Fruit fly (Drosophila melanogaster) whole organism, embryonic: ENCODE data around the gene Lrr47.
A peak's percentile ranks its signal among the peaks of the same experiment; 100 is the strongest.

Experiments
- B-H2 ChIP-seq: fragments of 200-800 bp; sonication (Bioruptor generic); optimal IDR thresholded peaks from 2 replicates; lab custom pipeline; 2018; ENCODE audit warnings: missing biosample characterization, mild to moderate bottlenecking, missing genetic modification characterization
- BtbVII ChIP-seq: fragments of 200-800 bp; sonication (Bioruptor generic); optimal IDR thresholded peaks from 3 replicates; lab custom pipeline; 2017; ENCODE audit warnings: missing biosample characterization, mild to moderate bottlenecking, missing genetic modification characterization
- CG16779 ChIP-seq: fragments of 200-800 bp; sonication (Bioruptor generic); IDR thresholded peaks from 2 replicates; pipeline ENCODE4 v1.3.6; 2022; ENCODE audit warnings: missing biosample characterization, missing genetic modification characterization
- CG17568 ChIP-seq: fragments of 200-800 bp; sonication (Bioruptor generic); optimal IDR thresholded peaks from 2 replicates; lab custom pipeline; 2018; ENCODE audit warnings: missing biosample characterization, mild to moderate bottlenecking, missing genetic modification characterization, moderate library complexity
- CG2199 ChIP-seq: fragments of 200-800 bp; sonication (Bioruptor generic); IDR thresholded peaks from 3 replicates; pipeline ENCODE4 v1.3.6; 2022; ENCODE audit warnings: missing biosample characterization, missing genetic modification characterization
- CG2712 ChIP-seq: fragments of 200-800 bp; optimal IDR thresholded peaks from 3 replicates; lab custom pipeline; 2019; ENCODE audit warnings: missing biosample characterization, mild to moderate bottlenecking, missing genetic modification characterization, moderate library complexity
- CG2875 ChIP-seq: fragments of 200-800 bp; sonication (Bioruptor generic); optimal IDR thresholded peaks from 2 replicates; lab custom pipeline; 2017; ENCODE audit warnings: missing biosample characterization, mild to moderate bottlenecking, missing genetic modification characterization, missing genetic modification reagents
- CG2889 ChIP-seq: fragments of 200-800 bp; sonication (Bioruptor generic); IDR thresholded peaks from 3 replicates; pipeline ENCODE4 v1.3.6; 2022; ENCODE audit warnings: missing biosample characterization, missing genetic modification characterization
- CG31224 ChIP-seq: fragments of 200-800 bp; sonication (Bioruptor generic); IDR thresholded peaks from 2 replicates; pipeline ENCODE4 v1.3.6; 2022; ENCODE audit warnings: missing biosample characterization, missing genetic modification characterization
- CG34376 ChIP-seq: fragments of 200-800 bp; sonication (Bioruptor generic); optimal IDR thresholded peaks from 2 replicates; lab custom pipeline; 2018; ENCODE audit warnings: missing biosample characterization, mild to moderate bottlenecking, missing genetic modification characterization
- CG4360 ChIP-seq: fragments of 200-800 bp; sonication (Bioruptor generic); IDR thresholded peaks from 2 replicates; pipeline ENCODE4 v1.3.6; 2022; ENCODE audit warnings: missing biosample characterization, missing genetic modification characterization
- CG6791 ChIP-seq: fragments of 200-800 bp; sonication (Bioruptor generic); IDR thresholded peaks from 3 replicates; pipeline ENCODE4 v1.3.6; 2022; ENCODE audit warnings: missing biosample characterization, missing genetic modification characterization; ENCODE audit not compliant: partially characterized antibody
- CG6854 ChIP-seq: fragments of 200-800 bp; sonication (Bioruptor generic); optimal IDR thresholded peaks from 3 replicates; lab custom pipeline; 2017; ENCODE audit warnings: missing biosample characterization, mild to moderate bottlenecking, missing genetic modification characterization
- CG8290 ChIP-seq, 3 experiments: fragments of 200-800 bp; sonication (Bioruptor generic); optimal IDR thresholded peaks; 2 replicates each; lab custom pipeline; 2016 to 2019; ENCODE audit warnings: missing biosample characterization in 3 of 3, missing genetic modification characterization in 3 of 3, mild to moderate bottlenecking in 2 of 3, moderate library complexity in 1 of 3
- CG9215 ChIP-seq: fragments of 200-800 bp; sonication (Bioruptor generic); IDR thresholded peaks from 2 replicates; pipeline ENCODE4 v1.3.6; 2022; ENCODE audit warnings: missing biosample characterization, missing genetic modification characterization
- D19A ChIP-seq: fragments of 200-800 bp; optimal IDR thresholded peaks from 3 replicates; lab custom pipeline; 2019; ENCODE audit warnings: missing biosample characterization, mild to moderate bottlenecking, missing genetic modification characterization, moderate library complexity
- Deaf1 ChIP-seq: fragments of 200-800 bp; optimal IDR thresholded peaks from 3 replicates; lab custom pipeline; 2019; ENCODE audit warnings: missing biosample characterization, mild to moderate bottlenecking, missing genetic modification characterization, moderate library complexity
- GATAe ChIP-seq: fragments of 200-800 bp; sonication (Bioruptor generic); conservative IDR thresholded peaks from 2 replicates; pipeline ENCODE4 v1.3.6; 2022; ENCODE audit warnings: missing biosample characterization, missing genetic modification characterization
- Med ChIP-seq: fragments of 200-800 bp; sonication (Bioruptor generic); peaks from one replicate; lab custom pipeline; 2016; ENCODE audit warnings: missing biosample characterization, missing genetic modification characterization, mild to moderate bottlenecking, inconsistent platforms, moderate library complexity
- Myb ChIP-seq: fragments of 200-800 bp; sonication (Bioruptor generic); optimal IDR thresholded peaks from 2 replicates; lab custom pipeline; 2016; ENCODE audit warnings: missing biosample characterization, missing genetic modification characterization
- Nf-YA ChIP-seq: fragments of 200-800 bp; sonication (Bioruptor generic); IDR thresholded peaks from 2 replicates; pipeline ENCODE4 v1.3.6; 2022; ENCODE audit warnings: missing biosample characterization, missing genetic modification characterization
- Pdp1 ChIP-seq, 2 experiments: fragments of 200-800 bp; sonication (Bioruptor generic); optimal IDR thresholded peaks; 3 replicates each; lab custom pipeline; 2016; ENCODE audit warnings: missing biosample characterization in 2 of 2, missing genetic modification characterization in 2 of 2, mild to moderate bottlenecking in 1 of 2, moderate library complexity in 1 of 2
- amos ChIP-seq: fragments of 200-800 bp; sonication (Bioruptor generic); IDR thresholded peaks from 2 replicates; pipeline ENCODE4 v1.3.6; 2022; ENCODE audit warnings: missing biosample characterization, missing genetic modification characterization; ENCODE audit not compliant: partially characterized antibody
- br ChIP-seq: fragments of >200 bp; optimal IDR thresholded peaks from 2 replicates; lab custom pipeline; 2017
- chinmo ChIP-seq: fragments of 200-800 bp; sonication (Bioruptor generic); IDR thresholded peaks from 4 replicates; pipeline ENCODE4 v1.3.6; 2022; ENCODE audit warnings: missing biosample characterization, missing genetic modification characterization; ENCODE audit not compliant: partially characterized antibody
- crol ChIP-seq: fragments of 200-800 bp; sonication (Bioruptor generic); IDR thresholded peaks from 2 replicates; pipeline ENCODE4 v1.3.6; 2022; ENCODE audit warnings: missing biosample characterization, missing genetic modification characterization
- eve ChIP-seq, 2 experiments: fragments of >200 bp; optimal IDR thresholded peaks; 2 replicates each; lab custom pipeline; 2017; ENCODE audit warnings: missing biosample characterization in 2 of 2, missing genetic modification characterization in 2 of 2
- exex ChIP-seq: fragments of 200-800 bp; sonication (Bioruptor generic); optimal IDR thresholded peaks from 4 replicates; lab custom pipeline; 2018; ENCODE audit warnings: missing biosample characterization, mild to moderate bottlenecking, missing genetic modification characterization, moderate library complexity
- jing ChIP-seq: fragments of 200-800 bp; sonication (Bioruptor generic); optimal IDR thresholded peaks from 2 replicates; lab custom pipeline; 2018; ENCODE audit warnings: missing biosample characterization, mild to moderate bottlenecking, missing genetic modification characterization
- lab ChIP-seq: fragments of 200-800 bp; sonication (Bioruptor generic); optimal IDR thresholded peaks from 3 replicates; lab custom pipeline; 2017; ENCODE audit warnings: missing biosample characterization, missing genetic modification characterization, mild to moderate bottlenecking, moderate library complexity, missing genetic modification reagents
- lola ChIP-seq, 3 experiments: fragments of >200 bp in 2 of 3; fragments of 200-800 bp in 1 of 3; sonication (Bioruptor generic) in 1 of 3; optimal IDR thresholded peaks; 2 replicates each; lab custom pipeline; 2017 to 2019; ENCODE audit warnings: missing biosample characterization in 3 of 3, missing genetic modification characterization in 3 of 3, mild to moderate bottlenecking in 1 of 3, moderate library complexity in 1 of 3
- mirr ChIP-seq: fragments of 200-800 bp; sonication (Bioruptor generic); optimal IDR thresholded peaks from 3 replicates; lab custom pipeline; 2018; ENCODE audit warnings: missing biosample characterization, mild to moderate bottlenecking, missing genetic modification characterization
- onecut ChIP-seq: fragments of 200-800 bp; sonication (Bioruptor generic); IDR thresholded peaks from 2 replicates; pipeline ENCODE4 v1.3.6; 2022; ENCODE audit warnings: missing biosample characterization, missing genetic modification characterization
- pzg ChIP-seq: fragments of 200-800 bp; sonication (Bioruptor generic); optimal IDR thresholded peaks from 3 replicates; lab custom pipeline; 2018; ENCODE audit warnings: missing biosample characterization, mild to moderate bottlenecking, missing genetic modification characterization, moderate library complexity
- repo ChIP-seq: fragments of 200-800 bp; sonication (Bioruptor generic); optimal IDR thresholded peaks from 2 replicates; lab custom pipeline; 2016; ENCODE audit warnings: missing biosample characterization, missing genetic modification characterization
- salm ChIP-seq: fragments of 200-800 bp; sonication (Bioruptor generic); optimal IDR thresholded peaks from 2 replicates; lab custom pipeline; 2018; ENCODE audit warnings: missing biosample characterization, mild to moderate bottlenecking, missing genetic modification characterization
- sd ChIP-seq: fragments of 200-800 bp; sonication (Bioruptor generic); optimal IDR thresholded peaks from 3 replicates; lab custom pipeline; 2018; ENCODE audit warnings: missing biosample characterization, mild to moderate bottlenecking, missing genetic modification characterization, moderate library complexity
- sens-2 ChIP-seq: fragments of 200-800 bp; sonication (Bioruptor generic); IDR thresholded peaks from 2 replicates; pipeline ENCODE4 v1.3.6; 2022; ENCODE audit warnings: missing biosample characterization, missing genetic modification characterization
- slou ChIP-seq: fragments of 200-800 bp; sonication (Bioruptor generic); optimal IDR thresholded peaks from 3 replicates; lab custom pipeline; 2016; ENCODE audit warnings: missing biosample characterization, missing genetic modification characterization
- so ChIP-seq: fragments of 200-800 bp; sonication (Bioruptor generic); IDR thresholded peaks from 3 replicates; pipeline ENCODE4 v1.3.6; 2022; ENCODE audit warnings: missing biosample characterization, missing genetic modification characterization
- sr ChIP-seq: fragments of 200-800 bp; sonication (Bioruptor generic); IDR thresholded peaks from 3 replicates; pipeline ENCODE4 v1.3.6; 2022; ENCODE audit warnings: missing biosample characterization, missing genetic modification characterization
- stc ChIP-seq: fragments of 200-800 bp; sonication (Bioruptor generic); IDR thresholded peaks from 2 replicates; pipeline ENCODE4 v1.3.6; 2022; ENCODE audit warnings: missing biosample characterization, missing genetic modification characterization
- sug ChIP-seq: fragments of 200-800 bp; optimal IDR thresholded peaks from 2 replicates; lab custom pipeline; 2019; ENCODE audit warnings: missing biosample characterization, mild to moderate bottlenecking, missing genetic modification characterization, moderate library complexity
- z ChIP-seq: fragments of 200-800 bp; sonication (Bioruptor generic); IDR thresholded peaks from 3 replicates; pipeline ENCODE4 v1.3.6; 2022; ENCODE audit warnings: missing biosample characterization, missing genetic modification characterization

The Lrr47 gene

DNA sequence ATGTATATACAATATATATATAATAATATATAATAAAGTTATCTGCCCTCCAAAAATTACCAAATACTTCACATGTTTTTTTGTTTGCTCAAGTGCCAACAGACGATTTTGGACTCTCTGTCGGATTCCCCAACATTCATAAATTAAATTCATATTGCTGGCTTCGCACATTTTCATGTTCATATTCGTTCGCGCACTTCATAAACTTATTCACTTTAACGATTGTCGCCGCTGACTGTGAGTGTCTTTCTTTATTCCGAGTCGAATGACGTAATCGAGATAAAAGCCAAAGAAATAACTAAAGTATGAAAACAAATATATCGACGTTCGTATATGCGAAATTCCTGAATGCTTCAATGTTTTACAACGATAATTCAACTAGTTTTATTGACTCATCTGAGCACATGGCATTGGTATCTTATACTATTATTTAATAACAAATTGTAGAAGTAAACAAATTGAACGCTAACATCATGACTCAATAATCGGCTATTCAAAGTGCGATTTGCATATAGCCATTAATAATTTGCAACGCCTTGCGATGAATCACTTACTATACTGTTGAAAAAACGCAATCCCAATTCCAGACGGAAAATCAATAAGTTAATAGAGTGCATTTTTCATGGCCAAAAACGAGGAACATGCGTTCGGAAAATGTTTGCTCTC lies 16.7 kb upstream of the Lrr47 start:
- TF ChIP-seq Pdp1 (GFP tag; optimal IDR thresholded peaks at IDR 0.05; lab: Kevin White, UChicago) (peak in 1 of 2 experiments; percentile 23), onecut (GFP tag; lab: Robert Waterston, UW) (peak; percentile 40; the same call in 1 of the 2 replicates), BtbVII (GFP tag; lab: Kevin White, UChicago) (peak; percentile 7), pzg (GFP tag; lab: Kevin White, UChicago) (no peak), eve (GFP tag; optimal IDR thresholded peaks at IDR 0.05; lab: Kevin White, UChicago) (peak in 1 of 2 experiments; percentile 33), sd (tag; lab: Kevin White, UChicago) (peak; percentile 54), repo (GFP tag; lab: Kevin White, UChicago) (no peak)

DNA sequence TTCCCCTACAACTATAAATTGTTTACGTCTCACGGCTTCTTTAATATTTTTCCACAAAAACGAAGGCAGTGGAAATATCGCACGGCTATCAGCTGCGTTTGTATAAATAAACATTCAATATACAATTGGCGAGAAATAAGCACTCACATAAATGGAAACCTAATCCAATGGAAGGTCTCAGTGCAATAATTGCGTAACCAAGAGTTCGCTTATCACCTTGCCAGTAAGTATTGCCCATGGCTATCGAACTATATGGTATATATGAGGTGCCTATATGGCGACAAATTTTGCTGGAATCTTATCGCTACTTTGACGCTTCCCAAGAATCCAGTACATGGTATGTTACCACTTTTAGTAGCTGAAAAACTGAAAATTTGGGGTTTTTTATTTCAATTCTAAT lies 14.9 kb upstream of the Lrr47 start:
- TF ChIP-seq GATAe (GFP tag; lab: Robert Waterston, UW) (peak; percentile 46; the same call in 1 of the 2 replicates), chinmo (GFP tag; lab: Robert Waterston, UW) (0 out of 4 replicates have a peak, but pooled peaks have one; percentile 78), CG34376 (GFP tag; lab: Kevin White, UChicago) (peak; percentile 12), Pdp1 (GFP tag; optimal IDR thresholded peaks at IDR 0.05; lab: Kevin White, UChicago) (peak in 1 of 2 experiments; percentile 94), jing (GFP tag; lab: Kevin White, UChicago) (no peak), CG4360 (no peak), so (GFP tag; lab: Robert Waterston, UW) (peak; percentile 16; the same call in 1 of the 3 replicates), crol (GFP tag; lab: Robert Waterston, UW) (no peak), sr (GFP tag; lab: Robert Waterston, UW) (no peak), salm (tag; lab: Kevin White, UChicago) (no peak), CG16779 (no peak), mirr (GFP tag; lab: Kevin White, UChicago) (peak; percentile 24), CG6791 (GFP tag; lab: Robert Waterston, UW) (no peak), CG17568 (peak; percentile 1), lola (GFP tag; optimal IDR thresholded peaks at IDR 0.05; lab: Kevin White, UChicago) (no peak), sd (tag; lab: Kevin White, UChicago) (peak; percentile 72), lab (GFP tag; lab: Kevin White, UChicago) (peak; percentile 15), sug (tag; lab: Kevin White, UChicago) (peak; percentile 11), exex (tag; lab: Kevin White, UChicago) (peak; percentile 60), CG9215 (no peak), Med (GFP tag; lab: Kevin White, UChicago) (peak; percentile 58)
- TF ChIP-seq, all 482 proteins: peak for 12

DNA sequence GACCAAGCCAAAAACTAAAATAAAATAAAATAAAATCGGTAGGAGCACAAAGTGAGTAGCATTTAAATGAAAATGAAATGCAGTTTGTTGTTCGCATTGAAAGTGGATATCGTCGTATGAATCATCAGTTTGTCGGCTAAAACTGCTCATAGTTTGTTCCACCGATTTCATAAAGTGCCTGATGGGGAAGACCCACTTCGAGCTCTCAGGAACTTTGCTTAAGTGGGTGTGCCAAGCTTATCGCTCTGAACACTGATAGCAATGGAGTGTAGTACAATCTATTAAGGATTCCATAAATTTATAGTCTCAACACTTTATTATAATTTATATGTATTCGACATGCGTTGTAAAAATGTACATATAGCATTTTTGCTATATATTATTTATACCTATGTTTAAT lies 14.3 kb upstream of the Lrr47 start:
- TF ChIP-seq z (GFP tag; lab: Robert Waterston, UW) (no peak), CG6854 (GFP tag; lab: Kevin White, UChicago) (no peak), CG31224 (no peak), D19A (tag; lab: Kevin White, UChicago) (no peak), slou (GFP tag; lab: Kevin White, UChicago) (no peak), Deaf1 (no peak), CG2199 (peak; percentile 50; the same call in 1 of the 3 replicates), exex (tag; lab: Kevin White, UChicago) (peak; percentile 21), br (lab: Kevin White, UChicago) (no peak), CG2875 (GFP tag; lab: Kevin White, UChicago) (no peak), CG2712 (tag; lab: Kevin White, UChicago) (no peak), B-H2 (no peak), CG2889 (GFP tag; lab: Robert Waterston, UW) (no peak), amos (no peak), sens-2 (no peak), stc (GFP tag; lab: Robert Waterston, UW) (no peak), Myb (no peak), CG8290 (GFP tag; optimal IDR thresholded peaks at IDR 0.05; lab: Kevin White, UChicago) (no peak), CG8290 (tag; optimal IDR thresholded peaks at IDR 0.05; lab: Kevin White, UChicago) (no peak), Nf-YA (0 out of 2 replicates have a peak, but pooled peaks have one; percentile 10)
